Fruit fly (Drosophila melanogaster): Measurements from ENCODE around the gene CG32603.

DNA sequence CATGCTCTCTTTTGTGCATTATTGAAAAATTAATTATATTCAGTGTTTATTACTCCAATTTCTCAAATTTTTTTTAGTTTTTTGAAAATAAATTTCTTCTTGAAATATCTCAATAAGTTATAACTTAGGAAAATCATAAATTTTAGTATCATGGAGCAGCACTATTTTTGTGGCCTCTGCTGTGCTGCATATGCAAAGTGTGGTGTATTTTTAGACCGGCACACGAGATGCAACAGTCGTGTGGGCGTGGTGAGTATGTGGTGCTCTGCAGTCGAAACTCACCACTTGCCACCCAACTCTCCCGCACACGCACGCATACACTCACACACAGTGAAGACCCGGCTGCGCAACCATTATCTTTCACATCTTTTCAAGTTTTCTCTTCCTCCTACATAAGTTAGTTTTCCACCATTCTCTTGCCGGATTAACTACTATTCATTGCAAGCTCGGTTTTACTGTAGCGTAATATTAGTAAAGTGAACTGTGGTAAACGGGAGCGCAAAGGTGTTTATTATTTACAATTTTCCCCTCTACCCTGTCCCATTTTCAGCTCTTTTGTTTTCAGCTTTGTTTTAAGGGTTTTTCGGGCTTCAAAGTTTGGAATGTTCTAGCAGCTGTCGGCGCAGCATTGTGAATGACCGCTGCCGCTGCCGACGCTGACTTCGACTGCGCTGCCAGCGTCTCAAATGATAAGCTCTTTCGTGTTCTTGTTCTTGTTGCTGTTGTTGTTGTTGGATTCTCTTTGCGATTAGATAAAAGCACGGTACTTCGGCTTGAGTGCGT, 24.3 kb downstream of the CG32603 start:
- TF ChIP-seq psq (optimal IDR thresholded peaks at IDR 0.05) = no peak
- TF ChIP-seq EcR (GFP tag; optimal IDR thresholded peaks at IDR 0.05) = no peak
- TF ChIP-seq pan (optimal IDR thresholded peaks at IDR 0.05) = no peak

Measured in whole organism.